Fruit fly (Drosophila melanogaster) whole organism, embryonic: ENCODE measurements around the gene CG33332.

Experiments used
- ATbp ChIP-seq: fragments of 200-800 bp; sonication (Bioruptor generic); optimal IDR thresholded peaks from 2 replicates; lab custom pipeline; 2017; ENCODE audit warnings: missing biosample characterization, mild to moderate bottlenecking, missing genetic modification characterization, missing genetic modification reagents
- Adf1 ChIP-seq: fragments of 200-800 bp; sonication (Bioruptor generic); IDR thresholded peaks from 2 replicates; pipeline ENCODE4 v1.3.6; 2022; ENCODE audit warnings: missing biosample characterization, missing genetic modification characterization
- CG10431 ChIP-seq: fragments of 200-800 bp; sonication (Bioruptor generic); optimal IDR thresholded peaks from 3 replicates; lab custom pipeline; 2018; ENCODE audit warnings: missing biosample characterization, mild to moderate bottlenecking, missing genetic modification characterization
- CG17361 ChIP-seq: fragments of 200-800 bp; sonication (Bioruptor generic); IDR thresholded peaks from 3 replicates; pipeline ENCODE4 v1.3.6; 2022; ENCODE audit warnings: missing biosample characterization, missing genetic modification characterization
- CG17912 ChIP-seq: fragments of 200-800 bp; sonication (Bioruptor generic); optimal IDR thresholded peaks from 2 replicates; lab custom pipeline; 2018; ENCODE audit warnings: missing biosample characterization, mild to moderate bottlenecking, missing genetic modification characterization
- CG1832 ChIP-seq: fragments of 200-800 bp; sonication (Bioruptor generic); optimal IDR thresholded peaks from 2 replicates; lab custom pipeline; 2017; ENCODE audit warnings: missing biosample characterization, mild to moderate bottlenecking, missing genetic modification characterization, inconsistent platforms
- CG2120 ChIP-seq: fragments of 200-800 bp; sonication (Bioruptor generic); optimal IDR thresholded peaks from 3 replicates; lab custom pipeline; 2016; ENCODE audit warnings: missing biosample characterization, missing genetic modification characterization
- CG4328 ChIP-seq: fragments of 200-800 bp; sonication (Bioruptor generic); optimal IDR thresholded peaks from 3 replicates; lab custom pipeline; 2017; ENCODE audit warnings: missing biosample characterization, missing genetic modification reagents, missing genetic modification characterization
- CG43689 ChIP-seq: fragments of 200-800 bp; sonication (Bioruptor generic); IDR thresholded peaks from 2 replicates; pipeline ENCODE4 v1.3.6; 2022; ENCODE audit warnings: missing biosample characterization, missing genetic modification characterization
- CG6791 ChIP-seq: fragments of 200-800 bp; sonication (Bioruptor generic); IDR thresholded peaks from 3 replicates; pipeline ENCODE4 v1.3.6; 2022; ENCODE audit warnings: missing biosample characterization, missing genetic modification characterization; ENCODE audit not compliant: partially characterized antibody
- CG8089 ChIP-seq: fragments of 200-800 bp; sonication (Bioruptor generic); optimal IDR thresholded peaks from 3 replicates; lab custom pipeline; 2016; ENCODE audit warnings: missing biosample characterization, missing genetic modification characterization
- CG8281 ChIP-seq: fragments of 200-800 bp; sonication (Bioruptor generic); optimal IDR thresholded peaks from 2 replicates; lab custom pipeline; 2018; ENCODE audit warnings: missing biosample characterization, mild to moderate bottlenecking, missing genetic modification characterization, moderate library complexity
- CG9215 ChIP-seq: fragments of 200-800 bp; sonication (Bioruptor generic); IDR thresholded peaks from 2 replicates; pipeline ENCODE4 v1.3.6; 2022; ENCODE audit warnings: missing biosample characterization, missing genetic modification characterization
- CrebB ChIP-seq: fragments of 200-800 bp; sonication (Bioruptor generic); optimal IDR thresholded peaks from 3 replicates; lab custom pipeline; 2018; ENCODE audit warnings: missing biosample characterization, mild to moderate bottlenecking, missing genetic modification characterization
- D ChIP-seq, 2 experiments: fragments of 200-800 bp in 1 of 2; fragments of >200 bp in 1 of 2; sonication (Bioruptor generic) in 1 of 2; optimal IDR thresholded peaks; 2 replicates in 1 of 2; 3 replicates in 1 of 2; lab custom pipeline; 2017; ENCODE audit warnings: mild to moderate bottlenecking in 1 of 2, missing biosample characterization in 1 of 2, missing genetic modification characterization in 1 of 2, missing genetic modification reagents in 1 of 2
- Ets65A ChIP-seq: fragments of 200-800 bp; sonication (Bioruptor generic); peaks from one replicate; lab custom pipeline; 2016; ENCODE audit warnings: missing biosample characterization, missing genetic modification characterization
- Hr51 ChIP-seq, 2 experiments: fragments of 200-800 bp; sonication (Bioruptor generic); optimal IDR thresholded peaks; 2 replicates in 1 of 2; 3 replicates in 1 of 2; lab custom pipeline; 2016 to 2018; ENCODE audit warnings: missing biosample characterization in 2 of 2, missing genetic modification characterization in 2 of 2, mild to moderate bottlenecking in 1 of 2, moderate library complexity in 1 of 2
- MBD-R2 ChIP-seq: fragments of 200-800 bp; sonication (Bioruptor generic); IDR thresholded peaks from 2 replicates; pipeline ENCODE4 v1.3.6; 2022; ENCODE audit warnings: missing biosample characterization, missing genetic modification characterization
- NFAT ChIP-seq: fragments of 200-800 bp; sonication (Bioruptor generic); IDR thresholded peaks from 2 replicates; pipeline ENCODE4 v1.3.6; 2022; ENCODE audit warnings: missing biosample characterization, missing genetic modification characterization
- PHDP ChIP-seq: fragments of 200-800 bp; sonication (Bioruptor generic); optimal IDR thresholded peaks from 3 replicates; lab custom pipeline; 2018; ENCODE audit warnings: missing biosample characterization, mild to moderate bottlenecking, missing genetic modification characterization, moderate library complexity
- Rfx ChIP-seq: fragments of 200-800 bp; sonication (Bioruptor generic); IDR thresholded peaks from 2 replicates; pipeline ENCODE4 v1.3.6; 2022; ENCODE audit warnings: missing biosample characterization, missing genetic modification characterization
- Sin3A ChIP-seq: fragments of >200 bp; optimal IDR thresholded peaks from 2 replicates; lab custom pipeline; 2018
- Usf ChIP-seq: fragments of 200-800 bp; sonication (Bioruptor generic); optimal IDR thresholded peaks from 2 replicates; lab custom pipeline; 2017; ENCODE audit warnings: missing genotype, missing biosample characterization, missing genetic modification characterization
- amos ChIP-seq: fragments of 200-800 bp; sonication (Bioruptor generic); IDR thresholded peaks from 2 replicates; pipeline ENCODE4 v1.3.6; 2022; ENCODE audit warnings: missing biosample characterization, missing genetic modification characterization; ENCODE audit not compliant: partially characterized antibody
- eyg ChIP-seq: fragments of 200-800 bp; sonication (Bioruptor generic); optimal IDR thresholded peaks from 3 replicates; lab custom pipeline; 2016; ENCODE audit warnings: missing biosample characterization, missing genetic modification characterization
- gfzf ChIP-seq: fragments of 200-800 bp; sonication (Bioruptor generic); optimal IDR thresholded peaks from 2 replicates; lab custom pipeline; 2016; ENCODE audit warnings: missing biosample characterization, mild to moderate bottlenecking, missing genetic modification characterization, moderate library complexity
- her ChIP-seq: fragments of 200-800 bp; sonication (Bioruptor generic); optimal IDR thresholded peaks from 2 replicates; lab custom pipeline; 2016; ENCODE audit warnings: missing biosample characterization, missing genetic modification characterization
- insv ChIP-seq, 2 experiments: fragments of 200-800 bp; sonication (Bioruptor generic); optimal IDR thresholded peaks; 3 replicates each; lab custom pipeline; 2016 to 2018; ENCODE audit warnings: missing biosample characterization in 2 of 2, missing genetic modification characterization in 2 of 2
- luna ChIP-seq: fragments of 200-800 bp; sonication (Bioruptor generic); optimal IDR thresholded peaks from 2 replicates; lab custom pipeline; 2016; ENCODE audit warnings: missing biosample characterization, missing genetic modification characterization
- nerfin-2 ChIP-seq: fragments of 200-800 bp; sonication (Bioruptor generic); IDR thresholded peaks from 2 replicates; pipeline ENCODE4 v1.3.6; 2022; ENCODE audit warnings: missing biosample characterization, missing genetic modification characterization; ENCODE audit not compliant: partially characterized antibody
- nom ChIP-seq: fragments of 200-800 bp; sonication (Bioruptor generic); optimal IDR thresholded peaks from 2 replicates; lab custom pipeline; 2017; ENCODE audit warnings: missing biosample characterization, missing genetic modification characterization, mild to moderate bottlenecking, moderate library complexity, missing genetic modification reagents
- pita ChIP-seq: fragments of 200-800 bp; sonication (Bioruptor generic); optimal IDR thresholded peaks from 2 replicates; lab custom pipeline; 2017; ENCODE audit warnings: missing biosample characterization, mild to moderate bottlenecking, missing genetic modification characterization
- pnt ChIP-seq: fragments of 200-800 bp; sonication (Bioruptor generic); optimal IDR thresholded peaks from 3 replicates; lab custom pipeline; 2016; ENCODE audit warnings: missing biosample characterization, missing genetic modification characterization
- prd ChIP-seq, 3 experiments: fragments of >200 bp in 2 of 3; fragments of 200-800 bp in 1 of 3; sonication (Bioruptor generic) in 1 of 3; optimal IDR thresholded peaks in 2 of 3; IDR thresholded peaks in 1 of 3; 2 replicates in 2 of 3; 3 replicates in 1 of 3; pipeline versions ENCODE4 v1.3.6 to Lab custom; 2017 to 2022; ENCODE audit warnings: missing biosample characterization in 1 of 3, missing genetic modification characterization in 1 of 3
- sens-2 ChIP-seq: fragments of 200-800 bp; sonication (Bioruptor generic); IDR thresholded peaks from 2 replicates; pipeline ENCODE4 v1.3.6; 2022; ENCODE audit warnings: missing biosample characterization, missing genetic modification characterization
- seq ChIP-seq: fragments of 200-800 bp; sonication (Bioruptor generic); IDR thresholded peaks from 2 replicates; pipeline ENCODE4 v1.3.6; 2022; ENCODE audit warnings: missing biosample characterization, missing genetic modification characterization
- toy ChIP-seq: fragments of 200-800 bp; sonication (Bioruptor generic); IDR thresholded peaks from 2 replicates; pipeline ENCODE4 v1.3.6; 2022; ENCODE audit warnings: missing biosample characterization, missing genetic modification characterization
- trem ChIP-seq: fragments of 200-800 bp; optimal IDR thresholded peaks from 3 replicates; lab custom pipeline; 2019; ENCODE audit warnings: missing biosample characterization, mild to moderate bottlenecking, missing genetic modification characterization, moderate library complexity
- trh ChIP-seq: fragments of 200-800 bp; sonication (Bioruptor generic); optimal IDR thresholded peaks from 2 replicates; lab custom pipeline; 2016; ENCODE audit warnings: missing biosample characterization, missing genetic modification characterization
- zfh1 ChIP-seq: fragments of 200-800 bp; sonication (Bioruptor generic); IDR thresholded peaks from 3 replicates; pipeline ENCODE4 v1.3.6; 2022; ENCODE audit warnings: missing biosample characterization, missing genetic modification characterization

The CG33332 gene

DNA sequence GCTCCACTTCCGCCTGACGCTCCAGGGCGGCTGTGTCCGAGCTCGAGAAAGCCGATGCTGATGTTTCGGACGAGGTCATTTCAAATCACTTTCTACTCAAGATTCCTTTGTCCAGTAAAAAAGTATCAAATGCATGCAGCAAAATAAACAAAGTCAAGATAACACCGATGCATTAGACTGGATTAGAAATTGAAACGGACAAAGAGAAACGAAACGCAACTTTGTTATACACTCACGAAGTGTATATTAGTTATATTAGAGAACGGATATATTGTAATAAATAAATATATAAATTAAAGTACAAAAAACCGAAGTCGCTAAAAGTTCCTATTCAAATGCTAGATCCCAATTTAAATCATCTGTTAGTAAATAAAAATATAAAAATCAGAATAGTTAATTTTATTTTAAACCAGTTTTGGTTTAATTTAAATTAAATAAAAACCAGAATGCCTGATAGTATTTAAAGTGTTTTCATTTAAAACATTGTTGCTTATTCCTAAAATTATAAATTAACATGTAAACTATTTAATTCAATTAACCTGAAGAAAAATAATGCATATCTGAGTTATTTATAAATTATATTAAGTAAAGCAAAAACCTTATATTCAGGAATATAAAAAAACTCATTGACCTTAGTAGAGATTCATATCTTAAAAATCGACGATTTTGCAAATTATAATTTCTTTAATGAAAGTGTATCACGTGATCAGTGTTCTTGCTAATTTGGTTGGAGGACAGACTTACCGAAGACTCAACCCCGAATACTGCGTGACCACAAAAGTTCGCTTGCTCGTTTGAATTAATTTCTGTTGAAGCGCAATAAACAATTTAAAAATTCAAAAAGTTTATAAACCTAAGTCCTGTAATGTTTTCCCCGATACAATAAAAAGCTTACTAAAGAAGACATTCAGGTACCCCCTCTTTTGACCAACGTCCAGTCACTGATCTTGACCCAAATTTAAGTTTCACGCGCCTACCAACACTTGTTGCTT is 7.8 kb downstream of the CG33332 start, which contains the start of gene Dph2 (continued):
- TF ChIP-seq D (optimal IDR thresholded peaks at IDR 0.05; lab: Kevin White, UChicago), result no peak
- peak; percentile 21 for TF ChIP-seq D (GFP tag; optimal IDR thresholded peaks at IDR 0.05; lab: Kevin White, UChicago)
- TF ChIP-seq CG8089, result no peak
- peak; percentile 81 for TF ChIP-seq NFAT (GFP tag; lab: Robert Waterston, UW)
- TF ChIP-seq CrebB (tag; lab: Kevin White, UChicago), result peak; percentile 56
- peak; percentile 47; the same call in 1 of the 2 replicates for TF ChIP-seq toy
- peak; percentile 68 for TF ChIP-seq CG43689
- TF ChIP-seq sens-2 (GFP tag; lab: Robert Waterston, UW), result no peak
- TF ChIP-seq nerfin-2 (GFP tag; lab: Robert Waterston, UW), result no peak
- TF ChIP-seq ATbp (GFP tag; lab: Kevin White, UChicago), result no peak
- TF ChIP-seq Adf1 (GFP tag; lab: Robert Waterston, UW), result no peak
- peak; percentile 80 for TF ChIP-seq PHDP (tag; lab: Kevin White, UChicago)
- no peak for TF ChIP-seq CG10431 (GFP tag; lab: Kevin White, UChicago)
- TF ChIP-seq luna (GFP tag; lab: Kevin White, UChicago), result no peak
- no peak for TF ChIP-seq eyg (GFP tag; lab: Kevin White, UChicago)
- peak; percentile 86 for TF ChIP-seq Rfx (GFP tag; lab: Robert Waterston, UW)
- TF ChIP-seq MBD-R2 (GFP tag; lab: Robert Waterston, UW), result peak; percentile 67
- peak; percentile 25 for TF ChIP-seq CG8281 (tag; lab: Kevin White, UChicago)
- TF ChIP-seq zfh1 (GFP tag; lab: Robert Waterston, UW), result peak; percentile 80
- TF ChIP-seq CG4328, result peak; percentile 57
- TF ChIP-seq CG6791 (GFP tag; lab: Robert Waterston, UW), result no peak
- no peak for TF ChIP-seq CG17912 (GFP tag; lab: Kevin White, UChicago)
- no peak for TF ChIP-seq prd (optimal IDR thresholded peaks at IDR 0.05; lab: Kevin White, UChicago)
- peak; percentile 88 for TF ChIP-seq prd (GFP tag; IDR thresholded peaks at IDR 0.05; lab: Robert Waterston, UW)
- peak; percentile 63 for TF ChIP-seq CG9215 (GFP tag; lab: Robert Waterston, UW)
- no peak for TF ChIP-seq seq (GFP tag; lab: Robert Waterston, UW)
- TF ChIP-seq trh (GFP tag; lab: Kevin White, UChicago), result no peak
- TF ChIP-seq trem, result peak; percentile 56
- TF ChIP-seq her (GFP tag; lab: Kevin White, UChicago), result no peak
- peak in 1 of 2 experiments; percentile 15 for TF ChIP-seq insv (GFP tag; optimal IDR thresholded peaks at IDR 0.05; lab: Kevin White, UChicago)
- peak; percentile 51 for TF ChIP-seq CG2120 (GFP tag; lab: Kevin White, UChicago)
- 0 out of 2 replicates have a peak, but pooled peaks have one; percentile 18 for TF ChIP-seq amos (GFP tag; lab: Robert Waterston, UW)
- peak; percentile 100 for TF ChIP-seq Usf (GFP tag; lab: Kevin White, UChicago)
- TF ChIP-seq Hr51 (GFP tag; optimal IDR thresholded peaks at IDR 0.05; lab: Kevin White, UChicago), result peak in 1 of 2 experiments; percentile 87

DNA sequence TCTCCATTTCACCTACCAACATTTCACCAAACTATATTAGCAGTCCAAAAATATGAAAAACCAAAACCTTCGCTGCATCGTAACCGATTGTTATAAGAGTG is 8.4 kb downstream of the CG33332 start, which contains the start of gene CG14860:
Gene CG14860 (plus strand): TSS at position 2 of the 101 bp plus-strand sequence.
- peak; percentile 5 for TF ChIP-seq gfzf (GFP tag; lab: Kevin White, UChicago)
- no peak for TF ChIP-seq nom (GFP tag; lab: Kevin White, UChicago)
- TF ChIP-seq Ets65A, result no peak
- TF ChIP-seq Sin3A (lab: Kevin White, UChicago), result peak; percentile 20
- TF ChIP-seq CG1832 (GFP tag; lab: Kevin White, UChicago), result no peak
- TF ChIP-seq MBD-R2 (GFP tag; lab: Robert Waterston, UW), result peak; percentile 3; the same call in 1 of the 2 replicates
- TF ChIP-seq pnt (GFP tag; lab: Kevin White, UChicago), result no peak
- TF ChIP-seq CG17361 (GFP tag; lab: Robert Waterston, UW), result no peak
- peak; percentile 11 for TF ChIP-seq pita
